Fruit fly (Drosophila melanogaster) whole organism, embryonic: ENCODE results near the gene CG2444.

Source experiments
- Abd-B ChIP-seq: fragments of 200-800 bp; sonication (Bioruptor generic); optimal IDR thresholded peaks from 2 replicates; lab custom pipeline; 2018; ENCODE audit warnings: missing biosample characterization, mild to moderate bottlenecking, missing genetic modification characterization, moderate library complexity
- Asciz ChIP-seq: fragments of 200-800 bp; sonication (Bioruptor generic); optimal IDR thresholded peaks from 2 replicates; lab custom pipeline; 2017; ENCODE audit warnings: missing biosample characterization, mild to moderate bottlenecking, missing genetic modification characterization, missing genetic modification reagents
- Bdp1 ChIP-seq: fragments of 200-800 bp; sonication (Bioruptor generic); optimal IDR thresholded peaks from 3 replicates; lab custom pipeline; 2016; ENCODE audit warnings: missing biosample characterization, missing genetic modification characterization
- CG15073 ChIP-seq: fragments of 200-800 bp; sonication (Bioruptor generic); optimal IDR thresholded peaks from 2 replicates; lab custom pipeline; 2016; ENCODE audit warnings: missing biosample characterization, missing genetic modification characterization
- CG17186 ChIP-seq: fragments of 200-800 bp; sonication (Bioruptor generic); optimal IDR thresholded peaks from 3 replicates; lab custom pipeline; 2017; ENCODE audit warnings: missing biosample characterization, missing genetic modification reagents, missing genetic modification characterization
- CG17359 ChIP-seq: fragments of 200-800 bp; sonication (Bioruptor generic); optimal IDR thresholded peaks from 3 replicates; lab custom pipeline; 2018; ENCODE audit warnings: missing biosample characterization, mild to moderate bottlenecking, missing genetic modification characterization, moderate library complexity
- CG2129 ChIP-seq: fragments of 200-800 bp; sonication (Bioruptor generic); IDR thresholded peaks from 2 replicates; pipeline ENCODE4 v1.3.6; 2022; ENCODE audit warnings: missing biosample characterization, missing genetic modification characterization; ENCODE audit not compliant: partially characterized antibody
- CG31224 ChIP-seq: fragments of 200-800 bp; sonication (Bioruptor generic); IDR thresholded peaks from 2 replicates; pipeline ENCODE4 v1.3.6; 2022; ENCODE audit warnings: missing biosample characterization, missing genetic modification characterization
- CG3281 ChIP-seq: fragments of 200-800 bp; sonication (Bioruptor generic); optimal IDR thresholded peaks from 3 replicates; lab custom pipeline; 2017; ENCODE audit warnings: missing biosample characterization, mild to moderate bottlenecking, missing genetic modification characterization
- CG4282 ChIP-seq: fragments of 200-800 bp; sonication (Bioruptor generic); optimal IDR thresholded peaks from 2 replicates; lab custom pipeline; 2016; ENCODE audit warnings: missing biosample characterization, missing genetic modification characterization
- CG4424 ChIP-seq: fragments of 200-800 bp; sonication (Bioruptor generic); optimal IDR thresholded peaks from 3 replicates; lab custom pipeline; 2016; ENCODE audit warnings: missing biosample characterization, missing genetic modification characterization
- CG4617 ChIP-seq: fragments of 200-800 bp; sonication (Bioruptor generic); optimal IDR thresholded peaks from 3 replicates; lab custom pipeline; 2016; ENCODE audit warnings: missing biosample characterization, missing genetic modification characterization, borderline replicate concordance
- CG6175 ChIP-seq: fragments of 200-800 bp; sonication (Bioruptor generic); IDR thresholded peaks from 3 replicates; pipeline ENCODE4 v1.3.6; 2022; ENCODE audit warnings: missing biosample characterization, missing genetic modification characterization
- CG7745 ChIP-seq: fragments of 200-800 bp; sonication (Bioruptor generic); optimal IDR thresholded peaks from 2 replicates; lab custom pipeline; 2018; ENCODE audit warnings: missing biosample characterization, mild to moderate bottlenecking, missing genetic modification characterization, moderate library complexity
- CG8089 ChIP-seq: fragments of 200-800 bp; sonication (Bioruptor generic); optimal IDR thresholded peaks from 3 replicates; lab custom pipeline; 2016; ENCODE audit warnings: missing biosample characterization, missing genetic modification characterization
- CG8388 ChIP-seq: fragments of 200-800 bp; sonication (Bioruptor generic); optimal IDR thresholded peaks from 2 replicates; lab custom pipeline; 2019; ENCODE audit warnings: missing biosample characterization, mild to moderate bottlenecking, missing genetic modification characterization, moderate library complexity
- CG9215 ChIP-seq: fragments of 200-800 bp; sonication (Bioruptor generic); IDR thresholded peaks from 2 replicates; pipeline ENCODE4 v1.3.6; 2022; ENCODE audit warnings: missing biosample characterization, missing genetic modification characterization
- CG9817 ChIP-seq: fragments of 200-800 bp; sonication (Bioruptor generic); optimal IDR thresholded peaks from 2 replicates; lab custom pipeline; 2018; ENCODE audit warnings: missing biosample characterization, mild to moderate bottlenecking, missing genetic modification characterization, moderate library complexity
- CG9876 ChIP-seq: fragments of 200-800 bp; sonication (Bioruptor generic); optimal IDR thresholded peaks from 2 replicates; lab custom pipeline; 2016; ENCODE audit warnings: missing biosample characterization, missing genetic modification characterization
- D19A ChIP-seq: fragments of 200-800 bp; optimal IDR thresholded peaks from 3 replicates; lab custom pipeline; 2019; ENCODE audit warnings: missing biosample characterization, mild to moderate bottlenecking, missing genetic modification characterization, moderate library complexity
- Dip2 ChIP-seq: fragments of 200-800 bp; sonication (Bioruptor generic); IDR thresholded peaks from 2 replicates; pipeline ENCODE4 v1.3.6; 2022; ENCODE audit warnings: missing biosample characterization, missing genetic modification characterization
- Dref ChIP-seq: fragments of 200-800 bp; sonication (Bioruptor generic); IDR thresholded peaks from 2 replicates; pipeline ENCODE4 v1.3.6; 2022; ENCODE audit warnings: missing biosample characterization, missing genetic modification characterization
- Elba2 ChIP-seq: fragments of 200-800 bp; sonication (Bioruptor generic); optimal IDR thresholded peaks from 3 replicates; lab custom pipeline; 2016; ENCODE audit warnings: missing biosample characterization, missing genetic modification characterization
- Hr51 ChIP-seq, 2 experiments: fragments of 200-800 bp; sonication (Bioruptor generic); optimal IDR thresholded peaks; 2 replicates in 1 of 2; 3 replicates in 1 of 2; lab custom pipeline; 2016 to 2018; ENCODE audit warnings: missing biosample characterization in 2 of 2, missing genetic modification characterization in 2 of 2, mild to moderate bottlenecking in 1 of 2, moderate library complexity in 1 of 2
- Lpt ChIP-seq: fragments of >200 bp; optimal IDR thresholded peaks from 2 replicates; lab custom pipeline; 2018; ENCODE audit warnings: missing biosample characterization, missing genetic modification characterization
- MBD-R2 ChIP-seq: fragments of 200-800 bp; sonication (Bioruptor generic); IDR thresholded peaks from 2 replicates; pipeline ENCODE4 v1.3.6; 2022; ENCODE audit warnings: missing biosample characterization, missing genetic modification characterization
- MTF-1 ChIP-seq: fragments of 200-800 bp; sonication (Bioruptor generic); optimal IDR thresholded peaks from 2 replicates; lab custom pipeline; 2018; ENCODE audit warnings: missing biosample characterization, mild to moderate bottlenecking, missing genetic modification characterization, borderline replicate concordance
- Side ChIP-seq: fragments of 200-800 bp; sonication (Bioruptor generic); optimal IDR thresholded peaks from 2 replicates; lab custom pipeline; 2016; ENCODE audit warnings: missing biosample characterization, missing genetic modification characterization
- Tbp ChIP-seq: fragments of >200 bp; optimal IDR thresholded peaks from 2 replicates; lab custom pipeline; 2018; ENCODE audit warnings: missing biosample characterization, missing genetic modification characterization
- Vsx1 ChIP-seq: fragments of 200-800 bp; sonication (Bioruptor generic); optimal IDR thresholded peaks from 2 replicates; lab custom pipeline; 2017; ENCODE audit warnings: missing biosample characterization, mild to moderate bottlenecking, missing genetic modification characterization, missing genetic modification reagents
- aop ChIP-seq: fragments of 200-800 bp; sonication (Bioruptor generic); IDR thresholded peaks from 2 replicates; pipeline ENCODE4 v1.3.6; 2022; ENCODE audit warnings: missing biosample characterization, missing genetic modification characterization
- ash1 ChIP-seq: fragments of 200-800 bp; sonication (Bioruptor generic); optimal IDR thresholded peaks from 2 replicates; lab custom pipeline; 2018; ENCODE audit warnings: missing biosample characterization, mild to moderate bottlenecking, missing genetic modification characterization
- cg ChIP-seq: fragments of 200-800 bp; sonication (Bioruptor generic); optimal IDR thresholded peaks from 3 replicates; lab custom pipeline; 2019; ENCODE audit warnings: missing biosample characterization, mild to moderate bottlenecking, missing genetic modification characterization, moderate library complexity
- chif ChIP-seq, 2 experiments: fragments of 200-800 bp; sonication (Bioruptor generic); optimal IDR thresholded peaks; 3 replicates each; lab custom pipeline; 2016; ENCODE audit warnings: missing biosample characterization in 2 of 2, missing genetic modification characterization in 2 of 2
- crc ChIP-seq: fragments of 200-800 bp; sonication (Bioruptor generic); optimal IDR thresholded peaks from 2 replicates; lab custom pipeline; 2016; ENCODE audit warnings: missing biosample characterization, missing genetic modification characterization
- dimm ChIP-seq: fragments of 200-800 bp; sonication (Bioruptor generic); IDR thresholded peaks from 2 replicates; pipeline ENCODE4 v1.3.6; 2022; ENCODE audit warnings: missing biosample characterization, missing genetic modification characterization
- en ChIP-seq: fragments of 200-800 bp; sonication (Bioruptor generic); optimal IDR thresholded peaks from 2 replicates; lab custom pipeline; 2016; ENCODE audit warnings: missing biosample characterization, missing genetic modification characterization
- exex ChIP-seq: fragments of 200-800 bp; sonication (Bioruptor generic); optimal IDR thresholded peaks from 4 replicates; lab custom pipeline; 2018; ENCODE audit warnings: missing biosample characterization, mild to moderate bottlenecking, missing genetic modification characterization, moderate library complexity
- h ChIP-seq: fragments of >200 bp; optimal IDR thresholded peaks from 2 replicates; lab custom pipeline; 2017
- lilli ChIP-seq: fragments of 200-800 bp; sonication (Bioruptor generic); optimal IDR thresholded peaks from 3 replicates; lab custom pipeline; 2016; ENCODE audit warnings: missing biosample characterization, missing genetic modification characterization
- lov ChIP-seq, 2 experiments: fragments of 200-800 bp in 1 of 2; fragments of >200 bp in 1 of 2; sonication (Bioruptor generic) in 1 of 2; IDR thresholded peaks in 1 of 2; optimal IDR thresholded peaks in 1 of 2; 2 replicates in 1 of 2; 3 replicates in 1 of 2; pipeline versions ENCODE4 v1.3.6 to Lab custom; 2017 to 2022; ENCODE audit warnings: missing biosample characterization in 1 of 2, missing genetic modification characterization in 1 of 2
- org-1 ChIP-seq: fragments of 200-800 bp; sonication (Bioruptor generic); optimal IDR thresholded peaks from 2 replicates; lab custom pipeline; 2017; ENCODE audit warnings: missing biosample characterization, missing genetic modification characterization
- pita ChIP-seq: fragments of 200-800 bp; sonication (Bioruptor generic); optimal IDR thresholded peaks from 2 replicates; lab custom pipeline; 2017; ENCODE audit warnings: missing biosample characterization, mild to moderate bottlenecking, missing genetic modification characterization
- pum ChIP-seq: fragments of 200-800 bp; sonication (Bioruptor generic); optimal IDR thresholded peaks from 2 replicates; lab custom pipeline; 2016; ENCODE audit warnings: missing biosample characterization, missing genetic modification characterization
- sc ChIP-seq, 3 experiments: fragments of >200 bp in 2 of 3; fragments of 200-800 bp in 1 of 3; sonication (Bioruptor generic) in 1 of 3; optimal IDR thresholded peaks; 2 replicates in 2 of 3; 3 replicates in 1 of 3; lab custom pipeline; 2017; ENCODE audit warnings: mild to moderate bottlenecking in 1 of 3, missing biosample characterization in 1 of 3, missing genetic modification characterization in 1 of 3, missing genetic modification reagents in 1 of 3
- sens-2 ChIP-seq: fragments of 200-800 bp; sonication (Bioruptor generic); IDR thresholded peaks from 2 replicates; pipeline ENCODE4 v1.3.6; 2022; ENCODE audit warnings: missing biosample characterization, missing genetic modification characterization
- slbo ChIP-seq: fragments of 200-800 bp; sonication (Bioruptor generic); IDR thresholded peaks from 2 replicates; pipeline ENCODE4 v1.3.6; 2022; ENCODE audit warnings: missing biosample characterization, missing genetic modification characterization
- tin ChIP-seq: fragments of 200-800 bp; sonication (Bioruptor generic); optimal IDR thresholded peaks from 3 replicates; lab custom pipeline; 2016; ENCODE audit warnings: missing biosample characterization, missing genetic modification characterization
- tx ChIP-seq: fragments of 200-800 bp; sonication (Bioruptor generic); optimal IDR thresholded peaks from 2 replicates; lab custom pipeline; 2016; ENCODE audit warnings: missing biosample characterization, missing genetic modification characterization
- zen2 ChIP-seq: fragments of 200-800 bp; sonication (Bioruptor generic); IDR thresholded peaks from 3 replicates; pipeline ENCODE4 v1.3.6; 2022; ENCODE audit warnings: missing biosample characterization, missing genetic modification characterization; ENCODE audit not compliant: partially characterized antibody
- zfh1 ChIP-seq: fragments of 200-800 bp; sonication (Bioruptor generic); IDR thresholded peaks from 3 replicates; pipeline ENCODE4 v1.3.6; 2022; ENCODE audit warnings: missing biosample characterization, missing genetic modification characterization

CG2444 gene

dm6 chrX:11660476-11660875, 44.6 kb downstream of the CG2444 start (continued):
- TF ChIP-seq CG15073 (no peak), Side (GFP tag; lab: Kevin White, UChicago) (peak; percentile 5), sc (optimal IDR thresholded peaks at IDR 0.05; lab: Kevin White, UChicago) (no peak), sc (GFP tag; optimal IDR thresholded peaks at IDR 0.05; lab: Kevin White, UChicago) (peak; percentile 18), CG17359 (tag; lab: Kevin White, UChicago) (peak; percentile 69), en (GFP tag; lab: Kevin White, UChicago) (no peak), zfh1 (GFP tag; lab: Robert Waterston, UW) (peak; percentile 53; the same call in 1 of the 3 replicates), sens-2 (GFP tag; lab: Robert Waterston, UW) (no peak), Tbp (no peak), CG17186 (GFP tag; lab: Kevin White, UChicago) (peak; percentile 19), tx (no peak), Dip2 (GFP tag; lab: Robert Waterston, UW) (no peak), D19A (no peak), Bdp1 (GFP tag; lab: Kevin White, UChicago) (no peak), ash1 (no peak), CG9215 (GFP tag; lab: Robert Waterston, UW) (no peak), MBD-R2 (GFP tag; lab: Robert Waterston, UW) (no peak), Dref (GFP tag; lab: Robert Waterston, UW) (no peak), cg (GFP tag; lab: Kevin White, UChicago) (no peak), crc (GFP tag; lab: Kevin White, UChicago) (no peak), CG7745 (no peak), CG8089 (GFP tag; lab: Kevin White, UChicago) (peak; percentile 50), CG2129 (GFP tag; lab: Robert Waterston, UW) (no peak), aop (GFP tag; lab: Robert Waterston, UW) (no peak), CG4424 (GFP tag; lab: Kevin White, UChicago) (peak; percentile 6), lilli (GFP tag; lab: Kevin White, UChicago) (no peak), Asciz (GFP tag; lab: Kevin White, UChicago) (peak; percentile 80), MTF-1 (peak; percentile 53), CG31224 (GFP tag; lab: Robert Waterston, UW) (no peak), Hr51 (GFP tag; optimal IDR thresholded peaks at IDR 0.05; lab: Kevin White, UChicago) (peak in 1 of 2 experiments; percentile 13), exex (tag; lab: Kevin White, UChicago) (no peak), CG8388 (GFP tag; lab: Kevin White, UChicago) (peak; percentile 1), CG6175 (GFP tag; lab: Robert Waterston, UW) (no peak), h (no peak), org-1 (GFP tag; lab: Kevin White, UChicago) (peak; percentile 29), lov (optimal IDR thresholded peaks at IDR 0.05; lab: Kevin White, UChicago) (no peak), lov (GFP tag; IDR thresholded peaks at IDR 0.05; lab: Robert Waterston, UW) (peak; percentile 44; the same call in 1 of the 3 replicates), Vsx1 (GFP tag; lab: Kevin White, UChicago) (peak; percentile 40), CG4617 (GFP tag; lab: Kevin White, UChicago) (no peak), CG9876 (GFP tag; lab: Kevin White, UChicago) (no peak), tin (GFP tag; lab: Kevin White, UChicago) (no peak), pita (GFP tag; lab: Kevin White, UChicago) (no peak), chif (GFP tag; optimal IDR thresholded peaks at IDR 0.05; lab: Kevin White, UChicago) (no peak), zen2 (no peak), pum (GFP tag; lab: Kevin White, UChicago) (no peak), dimm (GFP tag; lab: Robert Waterston, UW) (no peak), CG9817 (no peak), slbo (GFP tag; lab: Robert Waterston, UW) (0 out of 2 replicates have a peak, but pooled peaks have one; percentile 14), CG4282 (no peak), CG3281 (GFP tag; lab: Kevin White, UChicago) (no peak), Abd-B (no peak), Lpt (no peak), Elba2 (no peak)
